Fruit fly (Drosophila melanogaster): Measurements from ENCODE around the gene Mybbp1A.
A peak's percentile ranks its signal among the peaks of the same experiment; 100 is the strongest.

The Mybbp1A gene

dm6 chrX:616761-617476 is 12.7 kb upstream of the Mybbp1A start:
- no peak for TF ChIP-seq lola (GFP tag; optimal IDR thresholded peaks at IDR 0.05)
- TF ChIP-seq N (GFP tag; optimal IDR thresholded peaks at IDR 0.05): peak; percentile 3
- TF ChIP-seq Rel (GFP tag; optimal IDR thresholded peaks at IDR 0.05): no peak
- peak; percentile 81 for TF ChIP-seq Rel (tag; optimal IDR thresholded peaks at IDR 0.05)
- TF ChIP-seq Jra (GFP tag; optimal IDR thresholded peaks at IDR 0.05): peak; percentile 23
- peak; percentile 2 for TF ChIP-seq OdsH (GFP tag; optimal IDR thresholded peaks at IDR 0.05)
- TF ChIP-seq br (GFP tag; optimal IDR thresholded peaks at IDR 0.05): peak; percentile 34
- peak; percentile 10 for TF ChIP-seq fru (GFP tag; optimal IDR thresholded peaks at IDR 0.05)
- TF ChIP-seq Dfd (GFP tag; optimal IDR thresholded peaks at IDR 0.05): no peak

- TF ChIP-seq dmrt93B (GFP tag; optimal IDR thresholded peaks at IDR 0.05) (no peak), h (GFP tag; optimal IDR thresholded peaks at IDR 0.05) (peak; percentile 29), Dfd (GFP tag; optimal IDR thresholded peaks at IDR 0.05) (no peak), br (GFP tag; optimal IDR thresholded peaks at IDR 0.05) (no peak), Dif (GFP tag; optimal IDR thresholded peaks at IDR 0.05; ENCODE audit: partially characterized antibody) (no peak), Hnf4 (GFP tag; optimal IDR thresholded peaks at IDR 0.05) (peak; percentile 62), brk (GFP tag; optimal IDR thresholded peaks at IDR 0.05) (no peak), sage (GFP tag; optimal IDR thresholded peaks at IDR 0.05) (no peak), Sp1 (GFP tag; optimal IDR thresholded peaks at IDR 0.05) (no peak), Hr83 (GFP tag; optimal IDR thresholded peaks at IDR 0.05; ENCODE audit: poor library complexity, severe bottlenecking) (peak; percentile 40), sv (GFP tag; optimal IDR thresholded peaks at IDR 0.05) (peak; percentile 18), foxo (GFP tag; optimal IDR thresholded peaks at IDR 0.05) (peak in 1 of 2 experiments; percentile 30)
Measured at dm6 chrX:617477-617795, 12.1 kb upstream of the Mybbp1A start.

DNA sequence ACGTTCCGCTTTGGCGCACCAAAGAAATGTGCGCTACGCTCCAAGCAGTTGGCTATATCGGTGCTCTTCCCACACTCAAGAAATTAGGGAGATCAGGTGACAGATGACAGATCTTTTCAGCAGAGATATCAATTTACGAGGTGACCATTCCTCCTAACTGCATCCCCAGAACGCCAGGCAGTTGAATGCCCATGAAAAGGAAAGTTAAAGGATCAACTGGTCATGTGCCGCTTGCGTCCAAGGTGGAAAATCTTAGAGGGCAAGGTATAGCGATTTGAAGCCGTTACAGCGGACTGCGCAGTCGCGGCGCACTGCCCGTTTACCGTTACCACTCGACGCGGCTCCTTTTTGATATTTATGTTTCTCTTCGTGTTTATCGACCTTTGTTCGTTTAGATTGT is 11.0 kb upstream of the Mybbp1A start:
- TF ChIP-seq sv (GFP tag; optimal IDR thresholded peaks at IDR 0.05): peak; percentile 38
- TF ChIP-seq br (GFP tag; optimal IDR thresholded peaks at IDR 0.05): no peak
- no peak for TF ChIP-seq jim (GFP tag; optimal IDR thresholded peaks at IDR 0.05)
- peak in 1 of 2 experiments; percentile 1 for TF ChIP-seq foxo (GFP tag; optimal IDR thresholded peaks at IDR 0.05)
- no peak for TF ChIP-seq CG32264 (GFP tag; optimal IDR thresholded peaks at IDR 0.05)

DNA sequence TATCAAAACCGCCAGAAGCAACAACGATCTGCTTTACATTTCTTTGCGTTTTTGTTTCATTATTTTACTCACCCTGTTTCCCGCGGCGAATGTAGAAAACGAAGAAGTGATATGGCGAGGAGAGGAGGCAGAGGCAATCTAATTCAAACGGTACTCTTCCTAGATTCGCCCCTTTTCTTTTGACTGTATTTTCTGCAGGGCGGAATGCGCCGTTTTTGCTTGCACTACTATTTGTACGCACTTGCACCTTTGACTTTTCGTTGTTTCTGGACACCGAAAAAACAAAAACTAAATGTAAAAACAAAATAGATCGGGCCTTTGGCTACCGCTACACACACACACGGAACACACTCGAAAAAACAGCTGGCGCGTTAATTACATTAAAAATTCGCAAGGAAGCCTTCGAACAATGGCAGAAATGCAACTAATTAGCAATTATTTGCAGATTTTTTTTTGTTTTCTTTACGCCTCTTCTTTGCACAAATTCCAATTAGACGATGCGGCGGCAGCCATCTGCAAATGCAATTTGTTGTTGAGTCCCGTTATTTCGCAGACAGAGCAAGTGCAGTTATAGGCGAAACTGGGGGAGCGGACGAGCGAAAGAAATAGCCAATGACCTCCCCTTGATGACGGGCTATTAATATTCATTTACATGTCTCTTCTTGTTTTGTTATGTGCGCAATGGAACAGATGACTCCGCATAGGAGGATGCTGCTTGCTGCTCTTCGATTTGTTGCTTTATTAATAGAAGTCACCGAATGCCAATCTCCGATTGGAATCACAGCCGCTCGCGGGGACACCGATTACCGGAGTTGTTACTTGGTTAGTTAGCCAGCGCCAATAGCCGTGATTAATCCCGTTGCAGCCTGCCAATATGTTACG is 10.1 kb upstream of the Mybbp1A start:
- TF ChIP-seq CrebA (GFP tag; optimal IDR thresholded peaks at IDR 0.05; ENCODE audit: borderline replicate concordance) (no peak), rgr (GFP tag; optimal IDR thresholded peaks at IDR 0.05) (no peak), CG32264 (GFP tag; optimal IDR thresholded peaks at IDR 0.05) (no peak), N (GFP tag; optimal IDR thresholded peaks at IDR 0.05) (peak; percentile 11)

- TF ChIP-seq Myc (optimal IDR thresholded peaks at IDR 0.05): peak; percentile 7
- TF ChIP-seq Rel (GFP tag; optimal IDR thresholded peaks at IDR 0.05): no peak
- peak; percentile 23 for TF ChIP-seq Rel (tag; optimal IDR thresholded peaks at IDR 0.05)
- no peak for TF ChIP-seq HLH106 (tag; optimal IDR thresholded peaks at IDR 0.05)
Measured at dm6 chrX:620102-620430, 9.5 kb upstream of the Mybbp1A start, which contains the start of gene spdi. TSS of gene spdi (minus strand) at chrX:620195.

- peak; percentile 51 for TF ChIP-seq h (GFP tag; optimal IDR thresholded peaks at IDR 0.05)
- TF ChIP-seq pan (optimal IDR thresholded peaks at IDR 0.05): no peak
- TF ChIP-seq tai (GFP tag; optimal IDR thresholded peaks at IDR 0.05): no peak
- TF ChIP-seq br (GFP tag; optimal IDR thresholded peaks at IDR 0.05): peak; percentile 42
- TF ChIP-seq rgr (GFP tag; optimal IDR thresholded peaks at IDR 0.05): no peak
- no peak for TF ChIP-seq Dif (GFP tag; optimal IDR thresholded peaks at IDR 0.05; ENCODE audit: partially characterized antibody)
- TF ChIP-seq Hr83 (GFP tag; optimal IDR thresholded peaks at IDR 0.05; ENCODE audit: poor library complexity, severe bottlenecking): peak; percentile 26
- TF ChIP-seq jim (GFP tag; optimal IDR thresholded peaks at IDR 0.05): no peak
- TF ChIP-seq HLH106 (tag; optimal IDR thresholded peaks at IDR 0.05): peak; percentile 60
- no peak for TF ChIP-seq sage (GFP tag; optimal IDR thresholded peaks at IDR 0.05)
- TF ChIP-seq Rel (GFP tag; optimal IDR thresholded peaks at IDR 0.05): no peak
- TF ChIP-seq Rel (tag; optimal IDR thresholded peaks at IDR 0.05): peak; percentile 5
- TF ChIP-seq lola (GFP tag; optimal IDR thresholded peaks at IDR 0.05): no peak
- peak in 1 of 2 experiments; percentile 42 for TF ChIP-seq foxo (GFP tag; optimal IDR thresholded peaks at IDR 0.05)
- peak; percentile 15 for TF ChIP-seq psq (GFP tag; optimal IDR thresholded peaks at IDR 0.05)
- no peak for TF ChIP-seq dmrt93B (GFP tag; optimal IDR thresholded peaks at IDR 0.05)
- TF ChIP-seq fru (GFP tag; optimal IDR thresholded peaks at IDR 0.05): peak; percentile 43
- TF ChIP-seq Hnf4 (GFP tag; optimal IDR thresholded peaks at IDR 0.05): no peak
- TF ChIP-seq Abd-B (GFP tag; optimal IDR thresholded peaks at IDR 0.05): no peak
- TF ChIP-seq Vsx2 (GFP tag; optimal IDR thresholded peaks at IDR 0.05; ENCODE audit: partially characterized antibody): no peak
- peak; percentile 68 for TF ChIP-seq GATAd (GFP tag; optimal IDR thresholded peaks at IDR 0.05)
- TF ChIP-seq N (GFP tag; optimal IDR thresholded peaks at IDR 0.05): no peak
- TF ChIP-seq dl (GFP tag; optimal IDR thresholded peaks at IDR 0.05; ENCODE audit: insufficient read depth in 1 of 2, partially characterized antibody in 2 of 2): no peak
- TF ChIP-seq Jra (GFP tag; optimal IDR thresholded peaks at IDR 0.05): peak; percentile 62
- TF ChIP-seq woc (GFP tag; optimal IDR thresholded peaks at IDR 0.05): peak; percentile 84
- TF ChIP-seq brk (GFP tag; optimal IDR thresholded peaks at IDR 0.05): no peak
- peak; percentile 58 for TF ChIP-seq Sp1 (GFP tag; optimal IDR thresholded peaks at IDR 0.05)
- TF ChIP-seq CG32264 (GFP tag; optimal IDR thresholded peaks at IDR 0.05): no peak
- TF ChIP-seq sv (GFP tag; optimal IDR thresholded peaks at IDR 0.05): peak; percentile 33
Measured at dm6 chrX:621132-621555, 8.4 kb upstream of the Mybbp1A start, which contains the start of the genes CG13365 and Vsp37A. TSS of gene CG13365 (minus strand) at chrX:621215. TSS of gene Vsp37A (plus strand) at chrX:621530.

Measured in whole organism, wandering third instar larva.